Worm (Caenorhabditis elegans): ENCODE results near the gene C14C6.8.

Gene C14C6.8

DNA sequence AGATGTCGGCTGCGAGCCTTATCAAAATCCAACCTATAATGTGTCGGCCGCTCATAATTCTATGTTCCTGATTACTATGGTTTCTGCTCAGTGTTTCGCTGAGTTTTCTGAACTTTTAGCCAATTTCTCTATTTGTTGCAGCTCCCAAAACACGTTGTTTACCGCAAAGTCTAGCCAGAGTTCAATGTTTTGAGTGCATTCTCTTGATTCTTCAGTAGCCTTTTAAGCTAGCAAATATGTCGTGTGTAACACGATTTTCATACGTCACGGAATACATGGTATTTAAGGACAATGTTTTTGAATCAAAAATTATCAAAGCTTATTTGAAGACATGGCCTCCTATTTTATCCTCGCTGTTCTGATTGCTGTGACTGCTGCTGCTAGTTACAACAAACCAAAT is 47.8 kb downstream of the C14C6.8 start, which contains the start of gene srlf-19:
Gene srlf-19, plus strand, starts transcription at position 301 of the 400 bp plus-strand sequence.
- TF ChIP-seq Y22D7AL.16 (tag; optimal IDR thresholded peaks at IDR 0.05), result no peak
- TF ChIP-seq fkh-10 (GFP tag; optimal IDR thresholded peaks at IDR 0.05), result no peak
- no peak for TF ChIP-seq C38D4.7 (GFP tag; optimal IDR thresholded peaks at IDR 0.05)
- no peak for TF ChIP-seq ceh-2 (tag; optimal IDR thresholded peaks at IDR 0.05)
- TF ChIP-seq hlh-13 (GFP tag; optimal IDR thresholded peaks at IDR 0.05), result no peak
- no peak for TF ChIP-seq pha-4 (tag; optimal IDR thresholded peaks at IDR 0.05)
- TF ChIP-seq C08G9.2 (tag; optimal IDR thresholded peaks at IDR 0.05), result no peak
- no peak for TF ChIP-seq tbx-2 (tag; optimal IDR thresholded peaks at IDR 0.05)

DNA sequence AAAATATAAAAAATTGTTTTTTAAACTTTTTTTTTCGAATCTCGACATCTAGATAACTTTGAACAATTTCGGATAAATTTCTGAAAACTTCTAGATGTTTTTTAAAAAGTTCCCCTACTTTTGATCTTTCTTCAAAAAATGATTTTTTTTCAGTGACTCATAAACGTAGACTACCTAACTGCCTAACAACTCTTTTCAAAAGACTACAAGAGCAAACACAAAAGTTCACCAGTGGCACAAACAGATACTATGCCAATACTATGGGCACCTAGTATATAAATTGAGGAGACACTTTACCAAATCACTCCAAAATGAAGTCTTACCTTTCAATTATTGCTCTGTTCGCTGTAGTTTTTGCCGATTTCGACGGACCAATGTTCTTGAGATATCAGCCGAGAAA is 49.2 kb downstream of the C14C6.8 start, which contains the start of gene srlf-35:
Gene srlf-35, plus strand, starts transcription at position 301 of the 400 bp plus-strand sequence.
- TF ChIP-seq ets-4 (tag; optimal IDR thresholded peaks at IDR 0.05) (no peak), gmeb-2 (tag; optimal IDR thresholded peaks at IDR 0.05) (no peak), pha-4 (tag; optimal IDR thresholded peaks at IDR 0.05) (no peak), ceh-45 (GFP tag; IDR thresholded peaks at IDR 0.05) (no peak), tbx-2 (tag; optimal IDR thresholded peaks at IDR 0.05) (no peak), tbx-7 (tag; optimal IDR thresholded peaks at IDR 0.05) (no peak), zip-5 (tag; optimal IDR thresholded peaks at IDR 0.05) (no peak), sox-4 (tag; optimal IDR thresholded peaks at IDR 0.05) (no peak), fkh-10 (GFP tag; optimal IDR thresholded peaks at IDR 0.05) (no peak), pag-3 (tag; optimal IDR thresholded peaks at IDR 0.05; ENCODE audit: borderline replicate concordance) (no peak), npax-4 (tag; optimal IDR thresholded peaks at IDR 0.05) (no peak), pha-2 (tag; optimal IDR thresholded peaks at IDR 0.05) (no peak), unc-42 (tag; optimal IDR thresholded peaks at IDR 0.05) (no peak), T23F11.4 (GFP tag; optimal IDR thresholded peaks at IDR 0.05) (no peak), hlh-13 (GFP tag; optimal IDR thresholded peaks at IDR 0.05) (no peak)

DNA sequence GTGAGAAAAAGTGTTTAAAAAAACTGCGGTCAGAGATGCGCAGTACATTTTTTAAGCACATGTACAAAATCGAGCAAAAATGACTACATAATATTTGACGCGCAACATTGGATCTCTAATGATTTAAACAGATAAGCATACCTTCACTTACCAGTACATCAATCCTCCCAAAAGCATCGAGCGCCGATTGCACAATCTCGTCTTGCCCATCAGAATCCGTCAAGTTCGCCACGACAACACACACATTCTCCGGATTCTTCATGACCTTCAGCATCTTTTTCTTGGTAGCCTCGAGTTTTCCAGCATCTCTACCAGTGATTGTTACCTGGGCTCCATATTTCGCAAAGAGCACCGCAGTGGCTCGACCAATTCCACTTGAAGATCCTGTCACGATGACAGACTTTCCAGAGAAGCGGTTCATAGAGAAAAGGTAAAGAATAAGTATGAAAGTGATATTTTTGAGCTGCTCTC is 50.1 kb downstream of the C14C6.8 start, which contains the start of gene T01G6.10:
Gene T01G6.10, minus strand, starts transcription at position 421 of the 471 bp plus-strand sequence.
- no peak for TF ChIP-seq ceh-9 (tag; optimal IDR thresholded peaks at IDR 0.05)
- TF ChIP-seq nfya-1 (tag; optimal IDR thresholded peaks at IDR 0.05), result no peak
- TF ChIP-seq ceh-14 (tag; optimal IDR thresholded peaks at IDR 0.05), result no peak
- no peak for TF ChIP-seq ceh-2 (tag; optimal IDR thresholded peaks at IDR 0.05)
- TF ChIP-seq tbx-2 (tag; optimal IDR thresholded peaks at IDR 0.05), result no peak
- TF ChIP-seq pha-4 (tag; optimal IDR thresholded peaks at IDR 0.05), result no peak
- TF ChIP-seq ceh-6 (GFP tag; optimal IDR thresholded peaks at IDR 0.05), result no peak
- no peak for TF ChIP-seq ztf-16 (tag; optimal IDR thresholded peaks at IDR 0.05)
